Worm (Caenorhabditis elegans): ENCODE measurements around the gene irld-66.

irld-66 gene

ce11 chrII:2920817-2921458, 19.7 kb downstream of the irld-66 start (continued):
- TF ChIP-seq attf-3 (GFP tag; conservative IDR thresholded peaks at IDR 0.05): no peak
- no peak for TF ChIP-seq lsy-27 (tag; optimal IDR thresholded peaks at IDR 0.05; ENCODE audit: borderline replicate concordance, insufficient read depth)
- TF ChIP-seq ceh-27 (GFP tag; optimal IDR thresholded peaks at IDR 0.05): peak; percentile 46
- peak; percentile 53 for TF ChIP-seq ztf-26 (tag; optimal IDR thresholded peaks at IDR 0.05)
- TF ChIP-seq madf-3 (GFP tag; IDR thresholded peaks at IDR 0.05): no peak; the same call in none of the 2 replicates
- TF ChIP-seq Y67H2A.10 (GFP tag; conservative IDR thresholded peaks at IDR 0.05): no peak
- peak; percentile 96 for TF ChIP-seq xnd-1 (tag; optimal IDR thresholded peaks at IDR 0.05)
- no peak for TF ChIP-seq T26A5.8 (tag; optimal IDR thresholded peaks at IDR 0.05)
- no peak for TF ChIP-seq dpff-1 (tag; optimal IDR thresholded peaks at IDR 0.05)
- peak; percentile 89 for TF ChIP-seq hsf-1 (GFP tag; IDR thresholded peaks at IDR 0.05)
- TF ChIP-seq F33H1.4 (GFP tag; IDR thresholded peaks at IDR 0.05): peak; percentile 89
- TF ChIP-seq madf-6 (GFP tag; IDR thresholded peaks at IDR 0.05): peak; percentile 88
- TF ChIP-seq hrde-1 (tag; optimal IDR thresholded peaks at IDR 0.05; ENCODE audit: borderline replicate concordance): peak; percentile 73
- TF ChIP-seq tbx-9 (tag; optimal IDR thresholded peaks at IDR 0.05; ENCODE audit: borderline replicate concordance): no peak
- peak; percentile 81 for TF ChIP-seq Y95B8A.8 (GFP tag; IDR thresholded peaks at IDR 0.05)
- TF ChIP-seq F10E7.11 (tag; optimal IDR thresholded peaks at IDR 0.05): peak; percentile 37
- peak; percentile 48 for TF ChIP-seq mxl-1 (tag; optimal IDR thresholded peaks at IDR 0.05)
- TF ChIP-seq rcor-1 (GFP tag; IDR thresholded peaks at IDR 0.05): peak; percentile 77
- TF ChIP-seq pbrm-1 (GFP tag; IDR thresholded peaks at IDR 0.05): peak; percentile 74
- peak; percentile 74 for TF ChIP-seq attf-5 (GFP tag; optimal IDR thresholded peaks at IDR 0.05)
- TF ChIP-seq T07F8.4 (tag; optimal IDR thresholded peaks at IDR 0.05): no peak
- TF ChIP-seq atf-7 (tag; optimal IDR thresholded peaks at IDR 0.05): peak; percentile 70
- peak; percentile 49; the same call in 1 of the 2 replicates for TF ChIP-seq Y53G8AR.9 (GFP tag; conservative IDR thresholded peaks at IDR 0.05)
- TF ChIP-seq F39B2.1 (GFP tag; IDR thresholded peaks at IDR 0.05): no peak
- TF ChIP-seq ekl-4 (GFP tag; IDR thresholded peaks at IDR 0.05): 0 out of 2 replicates have a peak, but pooled peaks have one; percentile 68
- TF ChIP-seq nhr-27 (tag; optimal IDR thresholded peaks at IDR 0.05): no peak
- no peak for TF ChIP-seq madf-10 (tag; optimal IDR thresholded peaks at IDR 0.05)
- TF ChIP-seq ccch-3 (GFP tag; optimal IDR thresholded peaks at IDR 0.05): no peak
- peak; percentile 92 for TF ChIP-seq lsl-1 (GFP tag; optimal IDR thresholded peaks at IDR 0.05)
- TF ChIP-seq ztf-22 (GFP tag; optimal IDR thresholded peaks at IDR 0.05): no peak
- no peak for TF ChIP-seq F37B4.10 (GFP tag; IDR thresholded peaks at IDR 0.05)
- no peak for TF ChIP-seq cebp-2 (GFP tag; IDR thresholded peaks at IDR 0.05)
- TF ChIP-seq chd-7 (tag; optimal IDR thresholded peaks at IDR 0.05): peak; percentile 62
- TF ChIP-seq nfya-1 (tag; optimal IDR thresholded peaks at IDR 0.05; ENCODE audit: borderline replicate concordance, insufficient read depth): no peak
- 0 out of 2 replicates have a peak, but pooled peaks have one; percentile 29 for TF ChIP-seq Y79H2A.3 (GFP tag; conservative IDR thresholded peaks at IDR 0.05)
- 0 out of 2 replicates have a peak, but pooled peaks have one; percentile 67 for TF ChIP-seq lin-26 (GFP tag; IDR thresholded peaks at IDR 0.05)
- TF ChIP-seq athp-1 (tag; optimal IDR thresholded peaks at IDR 0.05): peak; percentile 86
- TF ChIP-seq mel-28 (tag; optimal IDR thresholded peaks at IDR 0.05; ENCODE audit: borderline replicate concordance): no peak
- peak; percentile 7; the same call in 1 of the 2 replicates for TF ChIP-seq lir-1 (GFP tag; conservative IDR thresholded peaks at IDR 0.05)
- peak; percentile 3 for TF ChIP-seq nhr-80 (tag; optimal IDR thresholded peaks at IDR 0.05)
- TF ChIP-seq ceh-91 (GFP tag; IDR thresholded peaks at IDR 0.05): peak; percentile 84
- TF ChIP-seq aptf-2 (GFP tag; conservative IDR thresholded peaks at IDR 0.05): no peak
- no peak for TF ChIP-seq ztf-25 (GFP tag; IDR thresholded peaks at IDR 0.05)
- TF ChIP-seq ztf-28 (GFP tag; IDR thresholded peaks at IDR 0.05): no peak
- peak; percentile 40 for TF ChIP-seq lin-40 (tag; optimal IDR thresholded peaks at IDR 0.05)
- TF ChIP-seq B0019.2 (GFP tag; conservative IDR thresholded peaks at IDR 0.05): no peak
- no peak for TF ChIP-seq sea-2 (GFP tag; IDR thresholded peaks at IDR 0.05)
- TF ChIP-seq mes-4 (tag; optimal IDR thresholded peaks at IDR 0.05): peak; percentile 21

Measured in whole organism, young adult.